Worm (Caenorhabditis elegans) whole organism, late embryonic: ENCODE data around the gene nlp-58.

Source experiments
- dmd-4 ChIP-seq: sonication (generic microtip); optimal IDR thresholded peaks from 2 replicates; lab custom pipeline; 2016; ENCODE audit warnings: borderline replicate concordance, missing genetic modification characterization, missing compliant biosample characterization
- fkh-10 ChIP-seq: fragments of 150-350 bp; optimal IDR thresholded peaks from 2 replicates; lab custom pipeline; 2014; ENCODE audit warnings: missing biosample characterization, missing genetic modification reagents, missing genetic modification characterization
- mec-3 ChIP-seq: sonication (generic microtip); optimal IDR thresholded peaks from 2 replicates; lab custom pipeline; 2016; ENCODE audit warnings: borderline replicate concordance, missing genetic modification characterization, missing compliant biosample characterization
- nhr-11 ChIP-seq: fragments of 150-350 bp; optimal IDR thresholded peaks from 2 replicates; lab custom pipeline; 2014; ENCODE audit warnings: missing biosample characterization, missing genetic modification characterization
- pqm-1 ChIP-seq: sonication (generic microtip); optimal IDR thresholded peaks from 2 replicates; lab custom pipeline; 2016; ENCODE audit warnings: missing genetic modification characterization, missing compliant biosample characterization

DNA sequence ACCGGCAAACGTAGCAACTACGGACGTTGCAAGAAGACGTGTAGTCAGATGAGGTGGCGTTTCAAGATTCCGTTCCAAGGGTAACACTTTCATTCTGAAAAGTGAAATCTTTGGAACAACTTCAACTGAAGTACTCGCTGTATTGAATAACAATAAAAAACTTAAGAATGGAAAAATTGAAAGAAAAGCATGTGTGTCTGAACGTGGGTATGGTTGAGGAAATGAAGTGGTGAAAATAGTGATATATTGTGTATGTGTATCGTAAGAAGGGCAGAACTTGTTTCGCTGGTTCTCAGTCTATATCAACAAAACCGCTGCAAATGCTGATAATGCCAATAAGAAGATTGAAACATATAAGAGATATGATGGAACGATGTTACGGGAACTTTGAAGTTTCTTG lies 47.1 kb upstream of the nlp-58 start, which contains the start of gene K08H10.6:
- no peak for TF ChIP-seq fkh-10 (GFP tag; lab: Kevin White, UChicago)
- no peak for TF ChIP-seq nhr-11 (tag; lab: Kevin White, UChicago)
- no peak for TF ChIP-seq dmd-4 (tag; lab: Kevin White, UChicago)
- TF ChIP-seq pqm-1 (tag; lab: Kevin White, UChicago): no peak
- TF ChIP-seq mec-3 (tag; lab: Kevin White, UChicago): no peak
